Fruit fly (Drosophila melanogaster) whole organism, embryonic: ENCODE results near the gene nrm.

ENCODE experiments used
- Antp ChIP-seq: fragments of 200-800 bp; sonication (Bioruptor generic); optimal IDR thresholded peaks from 3 replicates; lab custom pipeline; 2016; ENCODE audit warnings: missing biosample characterization, missing genetic modification characterization
- CG17802 ChIP-seq: fragments of 200-800 bp; sonication (Bioruptor generic); optimal IDR thresholded peaks from 2 replicates; lab custom pipeline; 2018; ENCODE audit warnings: missing biosample characterization, mild to moderate bottlenecking, missing genetic modification characterization, moderate library complexity
- CG30020 ChIP-seq: fragments of 200-800 bp; optimal IDR thresholded peaks from 2 replicates; lab custom pipeline; 2019; ENCODE audit warnings: missing biosample characterization, mild to moderate bottlenecking, missing genetic modification characterization, moderate library complexity
- org-1 ChIP-seq: fragments of 200-800 bp; sonication (Bioruptor generic); optimal IDR thresholded peaks from 2 replicates; lab custom pipeline; 2017; ENCODE audit warnings: missing biosample characterization, missing genetic modification characterization

The nrm gene

DNA sequence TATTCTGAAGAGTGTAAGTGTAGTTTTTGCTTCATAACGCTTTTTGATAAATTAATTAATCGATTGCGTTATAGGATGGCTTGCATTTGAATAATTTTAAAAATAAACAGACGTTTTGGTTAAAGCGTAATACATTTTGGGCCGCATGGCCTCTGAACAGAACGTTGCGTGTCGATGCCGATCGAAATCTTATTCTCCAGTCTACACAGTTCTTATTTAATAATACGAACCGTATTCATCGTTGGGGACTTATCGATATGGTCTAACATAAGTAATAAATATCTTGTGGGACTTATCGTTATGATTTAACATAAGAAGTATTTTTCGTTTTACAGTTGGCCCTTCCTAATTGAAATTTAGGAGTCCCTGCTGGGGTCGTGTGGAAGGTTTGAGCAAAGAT, 90.8 kb downstream of the nrm start:
- no peak for TF ChIP-seq Antp (GFP tag; lab: Kevin White, UChicago)
- peak; percentile 90 for TF ChIP-seq CG17802
- TF ChIP-seq CG30020 (tag; lab: Kevin White, UChicago), result peak; percentile 57
- TF ChIP-seq org-1 (GFP tag; lab: Kevin White, UChicago), result no peak
